Worm (Caenorhabditis elegans): ENCODE results near the gene nep-3.

- TF ChIP-seq ama-1 (optimal IDR thresholded peaks at IDR 0.05) (no peak), tbx-11 (GFP tag; IDR thresholded peaks at IDR 0.05) (no peak), hmg-4 (GFP tag; optimal IDR thresholded peaks at IDR 0.05) (no peak), pes-1 (GFP tag; IDR thresholded peaks at IDR 0.05) (no peak), tbx-37 (GFP tag; conservative IDR thresholded peaks at IDR 0.05) (no peak), scrt-1 (GFP tag; IDR thresholded peaks at IDR 0.05) (no peak), sea-1 (GFP tag; conservative IDR thresholded peaks at IDR 0.05) (no peak), aly-1 (tag; optimal IDR thresholded peaks at IDR 0.05) (no peak), B0310.2 (tag; optimal IDR thresholded peaks at IDR 0.05) (no peak), ceh-36 (tag; optimal IDR thresholded peaks at IDR 0.05) (no peak), tra-4 (tag; optimal IDR thresholded peaks at IDR 0.05) (no peak), ceh-13 (GFP tag; optimal IDR thresholded peaks at IDR 0.05) (no peak), hmbx-1 (tag; optimal IDR thresholded peaks at IDR 0.05) (no peak)
Observed at ce11 chrII:3852654-3853053, 24.4 kb downstream of the nep-3 start, which contains the start of gene nhr-257.

Measured in whole organism, early embryonic.